Worm (Caenorhabditis elegans): ENCODE data around the gene srh-219.

ce11 chrV:15503603-15504002 lies 8.3 kb downstream of the srh-219 start:
- no peak for TF ChIP-seq lsy-2 (tag; optimal IDR thresholded peaks at IDR 0.05)
- TF ChIP-seq elt-3 (tag; optimal IDR thresholded peaks at IDR 0.05) = no peak
- no peak for TF ChIP-seq ceh-83 (GFP tag; optimal IDR thresholded peaks at IDR 0.05)
- no peak for TF ChIP-seq ces-1 (GFP tag; optimal IDR thresholded peaks at IDR 0.05)
- no peak for TF ChIP-seq snpc-4 (tag; optimal IDR thresholded peaks at IDR 0.05)
- TF ChIP-seq nhr-2 (tag; optimal IDR thresholded peaks at IDR 0.05) = no peak
- no peak for TF ChIP-seq sptf-1 (tag; optimal IDR thresholded peaks at IDR 0.05)
- no peak for TF ChIP-seq cnd-1 (tag; optimal IDR thresholded peaks at IDR 0.05)
- no peak for TF ChIP-seq unc-39 (tag; optimal IDR thresholded peaks at IDR 0.05)
- no peak for TF ChIP-seq lin-13 (tag; optimal IDR thresholded peaks at IDR 0.05)
- TF ChIP-seq nhr-237 (tag; optimal IDR thresholded peaks at IDR 0.05) = no peak

Data from whole organism, mixed stage, embryonic.